Worm (Caenorhabditis elegans): Measurements from ENCODE around the gene srd-64.

DNA sequence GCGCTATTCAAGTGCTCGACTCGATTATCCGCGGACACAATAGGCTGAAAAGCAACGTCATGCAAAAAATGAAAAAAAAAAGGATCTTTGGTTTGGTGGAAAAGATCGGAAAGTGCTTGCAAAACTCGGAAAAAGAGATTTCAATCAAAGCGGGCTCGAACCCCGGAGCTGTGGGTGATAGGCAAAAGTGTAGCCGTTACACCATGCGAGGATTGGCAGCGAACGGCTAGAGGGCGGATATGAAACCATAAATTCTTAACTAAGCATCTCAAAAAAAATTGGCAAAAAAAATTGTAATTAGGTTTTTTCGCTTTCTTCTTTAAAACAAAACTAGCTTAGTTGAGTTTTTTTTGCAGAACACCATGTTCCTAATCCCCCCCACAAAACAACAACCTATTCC lies 49.6 kb upstream of the srd-64 start:
- TF ChIP-seq ztf-23 (GFP tag; IDR thresholded peaks at IDR 0.05) (no peak), flt-1 (GFP tag; IDR thresholded peaks at IDR 0.05) (no peak), T22C8.4 (GFP tag; IDR thresholded peaks at IDR 0.05) (no peak), tab-1 (GFP tag; IDR thresholded peaks at IDR 0.05) (no peak)

All from whole organism, midembryonic.